Worm (Caenorhabditis elegans): ENCODE results near the gene C05D9.3.

Gene C05D9.3

ce11 chrX:1111603-1112002 lies at the start of gene C05D9.3:
Gene C05D9.3, plus strand, starts transcription at chrX:1111903.
- TF ChIP-seq elt-1 (tag; optimal IDR thresholded peaks at IDR 0.05) (no peak), fkh-2 (tag; optimal IDR thresholded peaks at IDR 0.05) (no peak), hmg-11 (tag; optimal IDR thresholded peaks at IDR 0.05) (no peak), ama-1 (optimal IDR thresholded peaks at IDR 0.05) (no peak), ceh-16 (tag; optimal IDR thresholded peaks at IDR 0.05) (no peak), ceh-28 (tag; optimal IDR thresholded peaks at IDR 0.05) (no peak), pqm-1 (tag; optimal IDR thresholded peaks at IDR 0.05) (no peak), nhr-28 (tag; optimal IDR thresholded peaks at IDR 0.05) (no peak), daf-12 (tag; optimal IDR thresholded peaks at IDR 0.05) (no peak)

ce11 chrX:1062403-1063073 lies 49.2 kb upstream of the C05D9.3 start, which contains the start of gene unc-1:
Gene unc-1, minus strand, starts transcription at chrX:1062453.
- TF ChIP-seq elt-3 (tag; optimal IDR thresholded peaks at IDR 0.05) = no peak
- TF ChIP-seq aly-2 (tag; optimal IDR thresholded peaks at IDR 0.05) = no peak
- TF ChIP-seq ceh-82 (tag; optimal IDR thresholded peaks at IDR 0.05) = no peak
- TF ChIP-seq nhr-11 (tag; optimal IDR thresholded peaks at IDR 0.05) = no peak
- no peak for TF ChIP-seq fkh-2 (tag; optimal IDR thresholded peaks at IDR 0.05)
- TF ChIP-seq fkh-10 (GFP tag; optimal IDR thresholded peaks at IDR 0.05) = no peak
- TF ChIP-seq ztf-4 (tag; optimal IDR thresholded peaks at IDR 0.05) = no peak
- no peak for TF ChIP-seq sea-2 (GFP tag; optimal IDR thresholded peaks at IDR 0.05)
- TF ChIP-seq nhr-12 (tag; optimal IDR thresholded peaks at IDR 0.05) = no peak
- TF ChIP-seq hmg-11 (tag; optimal IDR thresholded peaks at IDR 0.05) = peak; percentile 82
- TF ChIP-seq nfya-1 (tag; optimal IDR thresholded peaks at IDR 0.05; ENCODE audit: insufficient read depth) = peak; percentile 59
- no peak for TF ChIP-seq jun-1 (tag; optimal IDR thresholded peaks at IDR 0.05)
- TF ChIP-seq lsy-12 (tag; optimal IDR thresholded peaks at IDR 0.05) = no peak
- TF ChIP-seq eor-1 (tag; optimal IDR thresholded peaks at IDR 0.05) = no peak
- peak; percentile 64 for TF ChIP-seq lin-39 (tag; optimal IDR thresholded peaks at IDR 0.05)
- TF ChIP-seq pha-4 (tag; optimal IDR thresholded peaks at IDR 0.05) = no peak
- TF ChIP-seq mml-1 (tag; optimal IDR thresholded peaks at IDR 0.05) = no peak
- no peak for TF ChIP-seq tbx-2 (tag; optimal IDR thresholded peaks at IDR 0.05)
- TF ChIP-seq nhr-76 (tag; optimal IDR thresholded peaks at IDR 0.05) = no peak
- no peak for TF ChIP-seq pqm-1 (tag; optimal IDR thresholded peaks at IDR 0.05)
- no peak for TF ChIP-seq mdl-1 (tag; optimal IDR thresholded peaks at IDR 0.05)

- TF ChIP-seq nhr-12 (tag; optimal IDR thresholded peaks at IDR 0.05) (no peak), snpc-4 (tag; optimal IDR thresholded peaks at IDR 0.05) (no peak), mdl-1 (tag; optimal IDR thresholded peaks at IDR 0.05) (peak; percentile 39), nhr-23 (tag; optimal IDR thresholded peaks at IDR 0.05) (no peak), lin-39 (tag; optimal IDR thresholded peaks at IDR 0.05) (peak; percentile 93), tbx-2 (tag; optimal IDR thresholded peaks at IDR 0.05) (peak; percentile 67), daf-12 (tag; optimal IDR thresholded peaks at IDR 0.05) (no peak), egl-5 (tag; optimal IDR thresholded peaks at IDR 0.05) (peak; percentile 65), ceh-16 (tag; optimal IDR thresholded peaks at IDR 0.05) (no peak), ceh-28 (tag; optimal IDR thresholded peaks at IDR 0.05) (no peak), ZK546.5 (tag; optimal IDR thresholded peaks at IDR 0.05) (no peak), lsy-12 (tag; optimal IDR thresholded peaks at IDR 0.05) (peak; percentile 6), R02D3.7 (tag; optimal IDR thresholded peaks at IDR 0.05) (no peak), elt-2 (tag; optimal IDR thresholded peaks at IDR 0.05) (no peak), lin-15B (tag; optimal IDR thresholded peaks at IDR 0.05) (peak; percentile 6), eor-1 (tag; optimal IDR thresholded peaks at IDR 0.05) (no peak), jun-1 (tag; optimal IDR thresholded peaks at IDR 0.05) (no peak), hmg-11 (tag; optimal IDR thresholded peaks at IDR 0.05) (peak; percentile 77), skn-1 (tag; optimal IDR thresholded peaks at IDR 0.05) (no peak), ama-1 (optimal IDR thresholded peaks at IDR 0.05) (no peak), mml-1 (tag; optimal IDR thresholded peaks at IDR 0.05) (no peak), elt-1 (tag; optimal IDR thresholded peaks at IDR 0.05) (no peak), fkh-10 (GFP tag; optimal IDR thresholded peaks at IDR 0.05) (peak; percentile 23), nfya-1 (tag; optimal IDR thresholded peaks at IDR 0.05; ENCODE audit: insufficient read depth) (peak; percentile 81), ztf-11 (tag; optimal IDR thresholded peaks at IDR 0.05) (no peak)
Observed at ce11 chrX:1064064-1064463, 47.6 kb upstream of the C05D9.3 start.

ce11 chrX:1068986-1069385 lies 42.7 kb upstream of the C05D9.3 start, which contains the start of gene mksr-1:
Gene mksr-1, minus strand, starts transcription at chrX:1069129.
- TF ChIP-seq fkh-10 (GFP tag; optimal IDR thresholded peaks at IDR 0.05) (no peak), daf-12 (tag; optimal IDR thresholded peaks at IDR 0.05) (no peak), eor-1 (tag; optimal IDR thresholded peaks at IDR 0.05) (no peak), nhr-76 (tag; optimal IDR thresholded peaks at IDR 0.05) (no peak), mml-1 (tag; optimal IDR thresholded peaks at IDR 0.05) (no peak), lsy-12 (tag; optimal IDR thresholded peaks at IDR 0.05) (no peak), tbx-2 (tag; optimal IDR thresholded peaks at IDR 0.05) (no peak), ama-1 (optimal IDR thresholded peaks at IDR 0.05) (no peak), nfya-1 (tag; optimal IDR thresholded peaks at IDR 0.05; ENCODE audit: insufficient read depth) (no peak), fkh-2 (tag; optimal IDR thresholded peaks at IDR 0.05) (no peak), unc-39 (tag; optimal IDR thresholded peaks at IDR 0.05) (no peak), aly-2 (tag; optimal IDR thresholded peaks at IDR 0.05) (no peak), hmg-11 (tag; optimal IDR thresholded peaks at IDR 0.05) (no peak), ztf-4 (tag; optimal IDR thresholded peaks at IDR 0.05) (no peak), ceh-16 (tag; optimal IDR thresholded peaks at IDR 0.05) (no peak), ZK546.5 (tag; optimal IDR thresholded peaks at IDR 0.05) (no peak), nhr-11 (tag; optimal IDR thresholded peaks at IDR 0.05) (no peak)
